Fruit fly (Drosophila melanogaster) whole organism, embryonic: ENCODE measurements around the gene Pstk.
A peak's percentile ranks its signal among the peaks of the same experiment; 100 is the strongest.

Experiments
- Abd-B ChIP-seq: fragments of 200-800 bp; sonication (Bioruptor generic); optimal IDR thresholded peaks from 2 replicates; lab custom pipeline; 2018; ENCODE audit warnings: missing biosample characterization, mild to moderate bottlenecking, missing genetic modification characterization, moderate library complexity
- B-H1 ChIP-seq: fragments of 200-800 bp; sonication (Bioruptor generic); IDR thresholded peaks from 3 replicates; pipeline ENCODE4 v1.3.6; 2022; ENCODE audit warnings: missing biosample characterization, missing genetic modification characterization
- C15 ChIP-seq: fragments of 200-800 bp; sonication (Bioruptor generic); IDR thresholded peaks from 3 replicates; pipeline ENCODE4 v1.3.6; 2022; ENCODE audit warnings: missing biosample characterization, missing genetic modification characterization
- CG10274 ChIP-seq: fragments of 200-800 bp; sonication (Bioruptor generic); optimal IDR thresholded peaks from 3 replicates; lab custom pipeline; 2017; ENCODE audit warnings: missing biosample characterization, mild to moderate bottlenecking, missing genetic modification characterization
- CG11504 ChIP-seq: fragments of 200-800 bp; sonication (Bioruptor generic); optimal IDR thresholded peaks from 3 replicates; lab custom pipeline; 2019; ENCODE audit warnings: missing biosample characterization, mild to moderate bottlenecking, missing genetic modification characterization, moderate library complexity
- CG12104 ChIP-seq: fragments of 200-800 bp; sonication (Bioruptor generic); optimal IDR thresholded peaks from 3 replicates; lab custom pipeline; 2016; ENCODE audit warnings: missing biosample characterization, missing genetic modification characterization
- CG12942 ChIP-seq: fragments of 200-800 bp; sonication (Bioruptor generic); optimal IDR thresholded peaks from 3 replicates; lab custom pipeline; 2016; ENCODE audit warnings: missing biosample characterization, missing genetic modification characterization
- CG13123 ChIP-seq: fragments of 200-800 bp; sonication (Bioruptor generic); optimal IDR thresholded peaks from 2 replicates; lab custom pipeline; 2016; ENCODE audit warnings: missing biosample characterization, missing genetic modification characterization
- CG14710 ChIP-seq: fragments of 200-800 bp; sonication (Bioruptor generic); optimal IDR thresholded peaks from 3 replicates; lab custom pipeline; 2019; ENCODE audit warnings: missing biosample characterization, mild to moderate bottlenecking, missing genetic modification characterization, moderate library complexity
- CG15073 ChIP-seq: fragments of 200-800 bp; sonication (Bioruptor generic); optimal IDR thresholded peaks from 2 replicates; lab custom pipeline; 2016; ENCODE audit warnings: missing biosample characterization, missing genetic modification characterization
- CG15269 ChIP-seq: fragments of 200-800 bp; sonication (Bioruptor generic); optimal IDR thresholded peaks from 2 replicates; lab custom pipeline; 2018; ENCODE audit warnings: missing biosample characterization, mild to moderate bottlenecking, missing genetic modification characterization, moderate library complexity
- CG1792 ChIP-seq: fragments of 200-800 bp; sonication (Bioruptor generic); optimal IDR thresholded peaks from 2 replicates; lab custom pipeline; 2016; ENCODE audit warnings: missing biosample characterization, missing genetic modification characterization
- CG18476 ChIP-seq: fragments of 200-800 bp; sonication (Bioruptor generic); optimal IDR thresholded peaks from 2 replicates; lab custom pipeline; 2016; ENCODE audit warnings: missing biosample characterization, mild to moderate bottlenecking, missing genetic modification characterization
- CG18619 ChIP-seq: fragments of 200-800 bp; sonication (Bioruptor generic); optimal IDR thresholded peaks from 3 replicates; lab custom pipeline; 2017; ENCODE audit warnings: missing biosample characterization, mild to moderate bottlenecking, missing genetic modification characterization
- CG2678 ChIP-seq: fragments of 200-800 bp; sonication (Bioruptor generic); optimal IDR thresholded peaks from 3 replicates; lab custom pipeline; 2019; ENCODE audit warnings: missing biosample characterization, mild to moderate bottlenecking, missing genetic modification characterization, moderate library complexity
- CG30403 ChIP-seq: fragments of 200-800 bp; sonication (Bioruptor generic); optimal IDR thresholded peaks from 3 replicates; lab custom pipeline; 2016; ENCODE audit warnings: missing biosample characterization, missing genetic modification characterization
- CG32767 ChIP-seq: fragments of 200-800 bp; sonication (Bioruptor generic); IDR thresholded peaks from 2 replicates; pipeline ENCODE4 v1.3.6; 2022; ENCODE audit warnings: missing biosample characterization, missing genetic modification characterization
- CG33557 ChIP-seq: fragments of 200-800 bp; sonication (Bioruptor generic); optimal IDR thresholded peaks from 2 replicates; lab custom pipeline; 2019; ENCODE audit warnings: missing biosample characterization, mild to moderate bottlenecking, missing genetic modification characterization, moderate library complexity
- CG4854 ChIP-seq: fragments of 200-800 bp; sonication (Bioruptor generic); optimal IDR thresholded peaks from 2 replicates; lab custom pipeline; 2016; ENCODE audit warnings: missing biosample characterization, missing genetic modification characterization, inconsistent platforms
- CG5245 ChIP-seq: fragments of 200-800 bp; sonication (Bioruptor generic); optimal IDR thresholded peaks from 3 replicates; lab custom pipeline; 2016; ENCODE audit warnings: missing biosample characterization, missing genetic modification characterization
- CG7786 ChIP-seq: fragments of 200-800 bp; sonication (Bioruptor generic); optimal IDR thresholded peaks from 2 replicates; lab custom pipeline; 2016; ENCODE audit warnings: missing biosample characterization, missing genetic modification characterization
- CG7839 ChIP-seq: fragments of 200-800 bp; sonication (Bioruptor generic); optimal IDR thresholded peaks from 3 replicates; lab custom pipeline; 2018; ENCODE audit warnings: missing biosample characterization, mild to moderate bottlenecking, missing genetic modification characterization, moderate library complexity
- CG9437 ChIP-seq: fragments of 200-800 bp; sonication (Bioruptor generic); optimal IDR thresholded peaks from 2 replicates; lab custom pipeline; 2018; ENCODE audit warnings: missing biosample characterization, mild to moderate bottlenecking, missing genetic modification characterization
- Dfd ChIP-seq, 2 experiments: fragments of >200 bp; optimal IDR thresholded peaks; 2 replicates each; lab custom pipeline; 2017; ENCODE audit warnings: missing biosample characterization in 2 of 2, missing genetic modification characterization in 2 of 2
- Fer2 ChIP-seq: fragments of 200-800 bp; sonication (Bioruptor generic); optimal IDR thresholded peaks from 2 replicates; lab custom pipeline; 2018; ENCODE audit warnings: missing biosample characterization, mild to moderate bottlenecking, missing genetic modification characterization, moderate library complexity
- Gug ChIP-seq: fragments of 200-800 bp; sonication (Bioruptor generic); IDR thresholded peaks from 4 replicates; pipeline ENCODE4 v1.3.6; 2022; ENCODE audit warnings: missing biosample characterization, missing genetic modification characterization
- HLH4C ChIP-seq: fragments of 200-800 bp; sonication (Bioruptor generic); IDR thresholded peaks from 3 replicates; pipeline ENCODE4 v1.3.6; 2022; ENCODE audit warnings: missing biosample characterization, missing genetic modification characterization; ENCODE audit not compliant: partially characterized antibody
- HmgD ChIP-seq: fragments of 200-800 bp; sonication (Bioruptor generic); optimal IDR thresholded peaks from 3 replicates; lab custom pipeline; 2016; ENCODE audit warnings: missing biosample characterization, missing genetic modification characterization
- Hsf ChIP-seq: fragments of 200-800 bp; sonication (Bioruptor generic); optimal IDR thresholded peaks from 3 replicates; lab custom pipeline; 2016; ENCODE audit warnings: missing biosample characterization, missing genetic modification characterization
- Lhr ChIP-seq: fragments of 200-800 bp; sonication (Bioruptor generic); optimal IDR thresholded peaks from 3 replicates; lab custom pipeline; 2017; ENCODE audit warnings: mild to moderate bottlenecking, missing biosample characterization, missing genetic modification reagents, missing genetic modification characterization
- Mad ChIP-seq: fragments of 200-800 bp; sonication (Bioruptor generic); optimal IDR thresholded peaks from 2 replicates; lab custom pipeline; 2016; ENCODE audit warnings: missing biosample characterization, missing genetic modification characterization
- ac ChIP-seq: fragments of 200-800 bp; sonication (Bioruptor generic); optimal IDR thresholded peaks from 3 replicates; lab custom pipeline; 2017; ENCODE audit warnings: missing biosample characterization, mild to moderate bottlenecking, missing genetic modification characterization
- aop ChIP-seq: fragments of 200-800 bp; sonication (Bioruptor generic); IDR thresholded peaks from 2 replicates; pipeline ENCODE4 v1.3.6; 2022; ENCODE audit warnings: missing biosample characterization, missing genetic modification characterization
- az2 ChIP-seq: fragments of 200-800 bp; sonication (Bioruptor generic); optimal IDR thresholded peaks from 3 replicates; lab custom pipeline; 2016; ENCODE audit warnings: missing biosample characterization, missing genetic modification characterization
- bcd ChIP-seq: fragments of 200-800 bp; sonication (Bioruptor generic); optimal IDR thresholded peaks from 2 replicates; lab custom pipeline; 2017; ENCODE audit warnings: missing biosample characterization, mild to moderate bottlenecking, missing genetic modification characterization
- en ChIP-seq: fragments of 200-800 bp; sonication (Bioruptor generic); optimal IDR thresholded peaks from 2 replicates; lab custom pipeline; 2016; ENCODE audit warnings: missing biosample characterization, missing genetic modification characterization
- gem ChIP-seq: fragments of 200-800 bp; sonication (Bioruptor generic); optimal IDR thresholded peaks from 2 replicates; lab custom pipeline; 2019; ENCODE audit warnings: missing biosample characterization, mild to moderate bottlenecking, missing genetic modification characterization, moderate library complexity
- grn ChIP-seq: fragments of 200-800 bp; sonication (Bioruptor generic); optimal IDR thresholded peaks from 3 replicates; lab custom pipeline; 2017; ENCODE audit warnings: missing biosample characterization, missing genetic modification characterization
- hb ChIP-seq: fragments of 200-800 bp; sonication (Bioruptor generic); IDR thresholded peaks from 3 replicates; pipeline ENCODE4 v1.3.6; 2022; ENCODE audit warnings: missing biosample characterization, missing genetic modification characterization; ENCODE audit not compliant: partially characterized antibody
- kah ChIP-seq: fragments of 200-800 bp; sonication (Bioruptor generic); optimal IDR thresholded peaks from 2 replicates; lab custom pipeline; 2018; ENCODE audit warnings: missing biosample characterization, mild to moderate bottlenecking, missing genetic modification characterization
- lmd ChIP-seq: fragments of 200-800 bp; sonication (Bioruptor generic); IDR thresholded peaks from 2 replicates; pipeline ENCODE4 v1.3.6; 2022; ENCODE audit warnings: missing biosample characterization, missing genetic modification characterization
- nom ChIP-seq: fragments of 200-800 bp; sonication (Bioruptor generic); optimal IDR thresholded peaks from 2 replicates; lab custom pipeline; 2017; ENCODE audit warnings: missing biosample characterization, missing genetic modification characterization, mild to moderate bottlenecking, moderate library complexity, missing genetic modification reagents
- otp ChIP-seq: fragments of 200-800 bp; sonication (Bioruptor generic); IDR thresholded peaks from 3 replicates; pipeline ENCODE4, ENCODE4 v1.3.6; 2022; ENCODE audit warnings: missing biosample characterization, missing genetic modification characterization
- pb ChIP-seq: fragments of 200-800 bp; sonication (Bioruptor generic); optimal IDR thresholded peaks from 3 replicates; lab custom pipeline; 2016; ENCODE audit warnings: missing biosample characterization, missing genetic modification characterization
- ro ChIP-seq: fragments of 200-800 bp; sonication (Bioruptor generic); IDR thresholded peaks from 2 replicates; pipeline ENCODE4 v1.3.6; 2022; ENCODE audit warnings: missing biosample characterization, missing genetic modification characterization
- salm ChIP-seq: fragments of 200-800 bp; sonication (Bioruptor generic); optimal IDR thresholded peaks from 2 replicates; lab custom pipeline; 2018; ENCODE audit warnings: missing biosample characterization, mild to moderate bottlenecking, missing genetic modification characterization
- sima ChIP-seq: fragments of 200-800 bp; sonication (Bioruptor generic); optimal IDR thresholded peaks from 2 replicates; lab custom pipeline; 2016; ENCODE audit warnings: missing biosample characterization, missing genetic modification characterization
- slbo ChIP-seq: fragments of 200-800 bp; sonication (Bioruptor generic); IDR thresholded peaks from 2 replicates; pipeline ENCODE4 v1.3.6; 2022; ENCODE audit warnings: missing biosample characterization, missing genetic modification characterization
- sqz ChIP-seq: fragments of 200-800 bp; sonication (Bioruptor generic); optimal IDR thresholded peaks from 3 replicates; lab custom pipeline; 2018; ENCODE audit warnings: missing biosample characterization, mild to moderate bottlenecking, missing genetic modification characterization
- tap ChIP-seq: fragments of 200-800 bp; optimal IDR thresholded peaks from 3 replicates; lab custom pipeline; 2019; ENCODE audit warnings: missing biosample characterization, mild to moderate bottlenecking, missing genetic modification characterization, moderate library complexity

Gene Pstk

DNA sequence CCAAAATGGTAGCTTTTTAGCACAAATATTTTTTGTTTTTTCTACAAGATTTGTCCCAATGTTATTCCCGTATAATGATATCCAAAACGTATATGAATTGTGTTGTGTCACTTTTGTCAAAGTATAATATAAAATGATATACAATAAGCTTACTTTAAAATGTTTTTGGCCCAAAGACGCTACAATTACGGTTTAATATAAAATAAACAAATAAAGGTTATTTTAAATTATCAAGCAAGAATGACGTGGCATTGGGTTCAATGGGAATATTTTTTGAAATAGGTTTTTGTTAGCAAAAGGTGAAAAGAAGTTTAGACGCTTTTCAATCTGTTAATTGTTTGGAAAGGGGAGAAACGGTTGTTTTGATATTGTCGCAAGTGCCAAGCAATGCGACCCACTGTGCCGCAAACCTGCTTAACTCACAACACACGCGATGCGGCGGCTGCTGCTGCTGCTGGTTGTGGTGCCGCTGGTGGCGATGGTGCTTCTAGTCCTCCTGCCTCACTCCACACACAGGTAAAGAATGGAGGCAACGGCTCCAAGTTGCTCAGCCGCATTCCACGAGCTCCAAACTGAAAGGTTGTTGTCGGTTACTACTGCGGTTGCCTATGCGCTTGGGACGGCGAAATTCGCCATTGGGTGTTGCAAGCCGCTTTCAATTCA lies 45.0 kb upstream of the Pstk start (continued):
- TF ChIP-seq CG33557 (GFP tag; lab: Kevin White, UChicago) (peak; percentile 57), CG5245 (GFP tag; lab: Kevin White, UChicago) (no peak), sima (GFP tag; lab: Kevin White, UChicago) (no peak), CG18476 (GFP tag; lab: Kevin White, UChicago) (peak; percentile 55), Fer2 (tag; lab: Kevin White, UChicago) (no peak), Lhr (GFP tag; lab: Kevin White, UChicago) (no peak), kah (GFP tag; lab: Kevin White, UChicago) (peak; percentile 12), CG15269 (tag; lab: Kevin White, UChicago) (peak; percentile 64), gem (peak; percentile 56), CG11504 (peak; percentile 53), ac (GFP tag; lab: Kevin White, UChicago) (no peak), otp (GFP tag; lab: Robert Waterston, UW) (no peak), slbo (GFP tag; lab: Robert Waterston, UW) (no peak; the same call in 1 of the 2 replicates), CG32767 (GFP tag; lab: Robert Waterston, UW) (no peak), CG1792 (GFP tag; lab: Kevin White, UChicago) (no peak), Gug (GFP tag; lab: Robert Waterston, UW) (no peak), CG9437 (GFP tag; lab: Kevin White, UChicago) (peak; percentile 76), en (GFP tag; lab: Kevin White, UChicago) (no peak), Hsf (peak; percentile 34), CG18619 (GFP tag; lab: Kevin White, UChicago) (peak; percentile 71), az2 (GFP tag; lab: Kevin White, UChicago) (peak; percentile 64), Abd-B (GFP tag; lab: Kevin White, UChicago) (peak; percentile 41), bcd (peak; percentile 62), C15 (no peak), CG4854 (GFP tag; lab: Kevin White, UChicago) (no peak), CG7786 (GFP tag; lab: Kevin White, UChicago) (no peak), pb (GFP tag; lab: Kevin White, UChicago) (no peak), Mad (GFP tag; lab: Kevin White, UChicago) (no peak), CG14710 (tag; lab: Kevin White, UChicago) (peak; percentile 43), CG15073 (GFP tag; lab: Kevin White, UChicago) (no peak), CG13123 (no peak), aop (GFP tag; lab: Robert Waterston, UW) (no peak), nom (GFP tag; lab: Kevin White, UChicago) (no peak), ro (GFP tag; lab: Robert Waterston, UW) (no peak), tap (tag; lab: Kevin White, UChicago) (no peak), Dfd (GFP tag; optimal IDR thresholded peaks at IDR 0.05; lab: Kevin White, UChicago) (no peak), HmgD (no peak), CG10274 (GFP tag; lab: Kevin White, UChicago) (peak; percentile 25), sqz (GFP tag; lab: Kevin White, UChicago) (no peak), hb (GFP tag; lab: Robert Waterston, UW) (no peak), CG12942 (GFP tag; lab: Kevin White, UChicago) (peak; percentile 36), CG2678 (tag; lab: Kevin White, UChicago) (peak; percentile 76), CG30403 (GFP tag; lab: Kevin White, UChicago) (peak; percentile 72), HLH4C (no peak), CG12104 (GFP tag; lab: Kevin White, UChicago) (peak; percentile 61), grn (GFP tag; lab: Kevin White, UChicago) (no peak), CG7839 (tag; lab: Kevin White, UChicago) (peak; percentile 73), lmd (GFP tag; lab: Robert Waterston, UW) (no peak), salm (tag; lab: Kevin White, UChicago) (no peak), B-H1 (no peak; the same call in 2 of the 3 replicates)
